Fruit fly (Drosophila melanogaster): ENCODE measurements around the gene SdicB.

DNA sequence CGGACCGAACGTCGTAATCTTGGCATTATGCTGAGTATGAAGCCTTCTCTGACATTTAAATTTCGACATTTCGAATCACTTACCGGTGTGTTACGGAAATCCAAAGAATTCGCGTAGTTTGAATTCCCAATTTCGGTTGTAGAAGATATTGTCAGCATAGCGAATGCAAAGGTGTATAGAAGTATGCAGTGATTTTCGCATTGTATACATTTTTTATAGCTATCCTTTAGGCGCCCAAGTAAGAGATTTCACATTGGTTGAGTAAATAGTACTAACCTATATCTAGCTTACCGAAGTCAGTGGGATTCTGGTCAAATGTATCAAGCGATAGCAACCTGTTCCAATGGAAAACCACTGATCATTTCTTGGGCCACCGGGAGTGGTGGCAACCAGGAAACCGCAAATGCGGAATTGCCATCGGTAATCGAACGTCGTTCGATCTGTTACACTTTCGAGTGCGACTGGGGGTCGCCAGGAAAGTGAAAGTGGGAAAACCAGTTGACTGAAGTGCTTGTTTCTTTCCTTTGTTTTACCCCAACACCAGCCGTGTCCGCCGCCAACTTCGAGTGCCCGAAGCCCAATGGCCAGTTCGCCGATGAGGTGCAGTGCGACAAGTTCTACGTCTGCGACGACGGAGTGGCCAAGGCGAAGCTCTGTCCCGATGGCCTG, 31.2 kb upstream of the SdicB start:
- TF ChIP-seq CG1620 (GFP tag; optimal IDR thresholded peaks at IDR 0.05) (no peak), Clk (GFP tag; optimal IDR thresholded peaks at IDR 0.05) (no peak), ovo (GFP tag; optimal IDR thresholded peaks at IDR 0.05) (no peak), CG5204 (GFP tag; optimal IDR thresholded peaks at IDR 0.05) (no peak), cnc (optimal IDR thresholded peaks at IDR 0.05) (no peak), CG33017 (tag; optimal IDR thresholded peaks at IDR 0.05) (no peak), Crg-1 (GFP tag; optimal IDR thresholded peaks at IDR 0.05) (no peak), cic (GFP tag; optimal IDR thresholded peaks at IDR 0.05) (no peak), Mnt (GFP tag; optimal IDR thresholded peaks at IDR 0.05) (no peak), Hr96 (GFP tag; optimal IDR thresholded peaks at IDR 0.05) (no peak), kay (GFP tag; ENCODE audit: borderline replicate concordance) (no peak), CG14711 (tag; optimal IDR thresholded peaks at IDR 0.05) (no peak), tj (GFP tag; optimal IDR thresholded peaks at IDR 0.05) (no peak), CG11617 (GFP tag; optimal IDR thresholded peaks at IDR 0.05) (no peak)

Measured in whole organism, adult.